Worm (Caenorhabditis elegans): Measurements from ENCODE around the gene rac-2.
A peak's percentile ranks its signal among the peaks of the same experiment; 100 is the strongest.
"Not testable (repeated sequence)": the region's sequence is repeated elsewhere in the genome, so short reads cannot be mapped to it uniquely, and the experiment has no call there.

rac-2 gene

ce11 chrIV:16307925-16308324 is at the start of gene rac-2:
Gene rac-2 (plus strand): TSS chrIV:16308225.
- not testable (repeated sequence) for TF ChIP-seq pha-2 (tag; optimal IDR thresholded peaks at IDR 0.05); zip-5 (tag; optimal IDR thresholded peaks at IDR 0.05); dmd-4 (tag; optimal IDR thresholded peaks at IDR 0.05; ENCODE audit: borderline replicate concordance)

- TF ChIP-seq elt-2 (tag; optimal IDR thresholded peaks at IDR 0.05) (no peak), pqm-1 (tag; optimal IDR thresholded peaks at IDR 0.05) (no peak), ama-1 (optimal IDR thresholded peaks at IDR 0.05) (no peak), ceh-2 (tag; optimal IDR thresholded peaks at IDR 0.05) (no peak)
Observed at ce11 chrIV:16270955-16271354, 37.1 kb upstream of the rac-2 start, which contains the start of gene F38C2.4. Gene F38C2.4 (plus strand): TSS chrIV:16271255.

- TF ChIP-seq elt-4 (tag; optimal IDR thresholded peaks at IDR 0.05) (no peak), gmeb-2 (tag; optimal IDR thresholded peaks at IDR 0.05) (no peak), tbx-2 (tag; optimal IDR thresholded peaks at IDR 0.05) (no peak), ama-1 (optimal IDR thresholded peaks at IDR 0.05) (no peak)
Observed at ce11 chrIV:16277291-16277690, 30.7 kb upstream of the rac-2 start, which contains the start of gene F38C2.7. Gene F38C2.7 (minus strand): TSS chrIV:16277391.

- TF ChIP-seq K02D7.2 (tag; optimal IDR thresholded peaks at IDR 0.05) = no peak
- no peak for TF ChIP-seq pha-2 (tag; optimal IDR thresholded peaks at IDR 0.05)
- TF ChIP-seq ceh-19 (GFP tag; optimal IDR thresholded peaks at IDR 0.05) = no peak
- TF ChIP-seq gmeb-2 (tag; optimal IDR thresholded peaks at IDR 0.05) = no peak
- no peak for TF ChIP-seq npax-4 (tag; optimal IDR thresholded peaks at IDR 0.05)
- TF ChIP-seq ceh-34 (tag; optimal IDR thresholded peaks at IDR 0.05) = no peak
Observed at ce11 chrIV:16277902-16278301, 30.1 kb upstream of the rac-2 start, which contains the start of gene ccch-2. Gene ccch-2 (plus strand): TSS chrIV:16278202.

DNA sequence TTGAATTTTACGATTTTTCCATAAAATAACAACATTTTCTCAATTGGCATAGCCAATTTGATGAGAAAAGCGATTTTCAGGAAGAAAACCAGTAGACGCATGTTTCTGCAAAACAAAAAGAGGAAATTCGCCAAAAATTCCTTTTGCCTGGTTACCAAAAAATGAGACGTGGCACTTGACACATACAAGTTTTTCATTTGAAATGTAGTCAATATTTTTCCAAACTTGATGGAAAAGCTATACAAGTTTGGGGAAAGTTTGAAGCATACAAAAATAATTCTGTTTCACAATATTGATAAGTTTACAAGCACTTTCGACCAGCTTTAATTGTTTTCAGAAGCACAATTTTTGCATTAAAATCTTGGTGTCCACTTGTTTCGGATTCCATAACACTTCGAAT is 27.4 kb upstream of the rac-2 start, which contains the start of gene clec-191:
TSS of gene clec-191 (minus strand) at position 101 of the 400 bp plus-strand sequence.
- TF ChIP-seq nfya-1 (tag; optimal IDR thresholded peaks at IDR 0.05) = no peak
- no peak for TF ChIP-seq lin-11 (tag; optimal IDR thresholded peaks at IDR 0.05)
- TF ChIP-seq elt-2 (tag; optimal IDR thresholded peaks at IDR 0.05) = no peak
- no peak for TF ChIP-seq unc-3 (GFP tag; conservative IDR thresholded peaks at IDR 0.05)
- TF ChIP-seq unc-3 (tag; optimal IDR thresholded peaks at IDR 0.05) = no peak
- TF ChIP-seq dve-1 (tag; optimal IDR thresholded peaks at IDR 0.05) = no peak
- TF ChIP-seq pros-1 (tag; optimal IDR thresholded peaks at IDR 0.05) = no peak
- TF ChIP-seq F13H6.1 (tag; optimal IDR thresholded peaks at IDR 0.05) = no peak
- TF ChIP-seq ama-1 (optimal IDR thresholded peaks at IDR 0.05) = no peak
- no peak for TF ChIP-seq ttx-3 (tag; optimal IDR thresholded peaks at IDR 0.05)
- no peak for TF ChIP-seq nhr-11 (tag; optimal IDR thresholded peaks at IDR 0.05)
- no peak for TF ChIP-seq ceh-24 (tag; optimal IDR thresholded peaks at IDR 0.05)
- TF ChIP-seq K02D7.2 (tag; optimal IDR thresholded peaks at IDR 0.05) = no peak
- no peak for TF ChIP-seq che-1 (tag; optimal IDR thresholded peaks at IDR 0.05)
- no peak for TF ChIP-seq unc-86 (tag; optimal IDR thresholded peaks at IDR 0.05)

ce11 chrIV:16290745-16291144 is 17.3 kb upstream of the rac-2 start, which contains the start of gene srz-75:
Gene srz-75 (minus strand): TSS chrIV:16290845.
- TF ChIP-seq pha-2 (tag; optimal IDR thresholded peaks at IDR 0.05) (no peak), ceh-9 (tag; optimal IDR thresholded peaks at IDR 0.05) (no peak)

- TF ChIP-seq pag-3 (tag; optimal IDR thresholded peaks at IDR 0.05; ENCODE audit: borderline replicate concordance) (no peak), elt-2 (tag; optimal IDR thresholded peaks at IDR 0.05) (peak; percentile 37), hlh-15 (tag; optimal IDR thresholded peaks at IDR 0.05) (no peak), syd-9 (tag; optimal IDR thresholded peaks at IDR 0.05) (no peak), zip-5 (tag; optimal IDR thresholded peaks at IDR 0.05) (no peak), ref-2 (tag; optimal IDR thresholded peaks at IDR 0.05) (no peak)
Observed at ce11 chrIV:16293889-16294288, 14.1 kb upstream of the rac-2 start.
